Worm (Caenorhabditis elegans): ENCODE data around the gene srx-122.

srx-122 gene

DNA sequence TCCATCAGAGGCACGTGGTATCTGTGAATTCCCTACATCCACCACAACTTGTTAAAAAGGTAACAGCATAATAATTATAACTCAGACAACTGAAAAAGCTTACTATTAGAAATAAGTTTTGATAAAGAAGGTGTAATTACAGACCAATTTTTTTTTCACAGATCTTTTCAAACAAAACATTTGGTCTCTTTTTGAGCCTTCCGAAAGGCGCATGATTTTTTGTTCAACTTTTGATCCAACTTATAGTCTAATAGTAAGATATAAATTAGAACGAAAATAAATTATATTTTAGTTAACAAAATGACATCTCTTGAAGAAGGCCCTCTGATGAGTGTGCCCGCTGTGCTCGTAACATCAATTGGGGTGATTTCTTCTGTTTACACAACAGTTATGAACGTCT, 10.5 kb upstream of the srx-122 start, which contains the start of gene srbc-3:
srbc-3 (plus strand) TSS at position 301 of the 400 bp plus-strand sequence.
- TF ChIP-seq pqm-1 (tag; optimal IDR thresholded peaks at IDR 0.05) (no peak), unc-62 (GFP tag; optimal IDR thresholded peaks at IDR 0.05) (no peak), nhr-85 (tag) (peak; percentile 2)

DNA sequence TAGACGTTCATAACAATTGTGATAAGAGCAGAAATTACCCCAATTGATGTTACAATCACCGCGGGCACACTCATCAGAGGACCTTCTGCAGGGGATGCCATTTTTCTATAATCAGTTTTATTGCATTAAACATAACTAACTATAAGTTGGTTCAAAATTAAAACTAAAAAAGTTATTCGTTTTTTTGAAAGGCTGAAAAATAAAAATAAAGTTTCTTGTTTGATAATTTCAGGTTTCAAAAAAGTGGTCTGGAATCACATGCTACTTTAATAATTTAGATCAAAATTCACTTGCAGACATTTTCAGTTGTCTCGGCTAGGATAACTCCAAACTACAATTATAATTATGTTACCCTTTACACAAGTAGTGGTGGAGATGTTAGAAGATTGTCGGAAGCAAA, 4.2 kb upstream of the srx-122 start, which contains the start of gene srbc-1:
srbc-1 (minus strand) TSS at position 101 of the 400 bp plus-strand sequence.
- TF ChIP-seq unc-86 (tag; optimal IDR thresholded peaks at IDR 0.05) (no peak), ceh-63 (GFP tag; optimal IDR thresholded peaks at IDR 0.05) (no peak)

DNA sequence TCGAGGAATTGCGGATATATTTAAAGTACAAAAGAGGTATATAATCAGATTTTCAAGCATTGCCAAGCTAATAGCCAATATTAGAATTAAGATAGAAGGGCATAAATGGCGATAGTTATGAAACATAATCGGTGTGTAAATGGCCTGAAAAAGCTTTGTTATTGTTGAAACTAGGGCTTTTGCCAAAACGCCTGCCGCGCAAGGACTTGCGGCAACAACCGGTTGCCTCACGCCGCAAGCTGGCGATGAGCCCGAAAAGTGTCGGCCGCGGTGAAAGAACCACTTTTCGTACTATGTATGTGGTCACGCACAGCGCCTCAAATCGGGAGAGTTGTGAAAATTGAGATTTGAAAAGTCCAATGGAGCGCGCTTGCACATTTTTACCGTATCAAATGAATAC, 1.8 kb upstream of the srx-122 start:
- TF ChIP-seq nhr-90 (tag; optimal IDR thresholded peaks at IDR 0.05; ENCODE audit: poor library complexity) (no peak), ama-1 (optimal IDR thresholded peaks at IDR 0.05) (no peak), unc-62 (GFP tag; optimal IDR thresholded peaks at IDR 0.05) (no peak), jun-1 (tag; optimal IDR thresholded peaks at IDR 0.05) (no peak), pqm-1 (tag; optimal IDR thresholded peaks at IDR 0.05) (no peak), nhr-71 (tag; optimal IDR thresholded peaks at IDR 0.05) (no peak), nhr-84 (tag; optimal IDR thresholded peaks at IDR 0.05) (no peak)

DNA sequence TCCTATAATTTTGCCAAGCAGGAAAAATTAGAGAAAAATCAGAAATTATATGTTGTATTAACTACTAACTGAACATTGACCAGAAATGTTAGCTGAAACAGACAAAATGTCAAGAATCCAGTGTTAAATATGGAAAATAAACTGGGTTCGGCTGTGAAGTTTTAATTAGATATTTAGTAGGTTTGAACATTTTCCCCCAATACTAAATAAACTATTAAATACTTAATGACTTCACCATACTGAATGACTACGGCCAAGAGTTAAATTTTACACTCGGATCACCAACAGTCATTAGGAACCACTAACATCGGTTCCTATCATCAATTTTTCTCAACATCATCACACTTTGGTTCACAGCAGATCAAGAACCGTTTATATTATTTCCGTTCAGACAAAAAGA, 2.3 kb downstream of the srx-122 start:
- TF ChIP-seq sox-4 (tag; optimal IDR thresholded peaks at IDR 0.05) (no peak), mep-1 (tag; optimal IDR thresholded peaks at IDR 0.05) (no peak), rnt-1 (tag; optimal IDR thresholded peaks at IDR 0.05) (no peak), C04F5.9 (tag; optimal IDR thresholded peaks at IDR 0.05) (no peak), mab-9 (GFP tag; IDR thresholded peaks at IDR 0.05) (no peak), irx-1 (tag; optimal IDR thresholded peaks at IDR 0.05) (no peak), fos-1 (tag; optimal IDR thresholded peaks at IDR 0.05) (no peak), F16B12.6 (tag; optimal IDR thresholded peaks at IDR 0.05) (no peak), fkh-10 (GFP tag; optimal IDR thresholded peaks at IDR 0.05) (no peak), elt-2 (tag; optimal IDR thresholded peaks at IDR 0.05) (no peak), unc-86 (tag; optimal IDR thresholded peaks at IDR 0.05) (no peak), blmp-1 (tag; optimal IDR thresholded peaks at IDR 0.05) (no peak), sptf-1 (tag; optimal IDR thresholded peaks at IDR 0.05) (no peak), nhr-237 (tag; optimal IDR thresholded peaks at IDR 0.05) (no peak), lsy-2 (tag; optimal IDR thresholded peaks at IDR 0.05) (no peak), nhr-20 (tag; optimal IDR thresholded peaks at IDR 0.05) (no peak), C16A3.4 (tag; optimal IDR thresholded peaks at IDR 0.05) (no peak), nhr-47 (tag; optimal IDR thresholded peaks at IDR 0.05) (no peak), isw-1 (GFP tag; IDR thresholded peaks at IDR 0.05) (no peak)

DNA sequence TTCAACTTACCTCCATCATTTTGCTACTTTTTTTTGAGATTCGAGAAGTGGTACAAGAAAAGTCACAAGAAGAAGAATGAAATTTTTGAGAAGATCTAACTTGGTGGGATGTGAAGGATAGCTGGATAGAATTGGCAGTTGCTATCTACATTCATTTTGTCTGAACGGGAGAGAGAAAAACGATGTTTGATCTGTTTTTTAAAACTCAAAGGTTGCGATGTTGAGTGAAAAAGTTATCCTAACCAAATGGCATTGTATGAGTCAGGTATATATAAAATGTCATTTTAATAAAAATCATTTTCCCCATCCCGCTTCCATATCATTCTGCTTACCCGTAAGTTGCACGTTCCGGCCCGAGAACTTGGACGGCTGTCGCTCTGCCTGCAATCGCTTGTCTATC, 8.4 kb downstream of the srx-122 start, which contains the start of gene F35F10.6:
F35F10.6 (minus strand) TSS at position 101 of the 400 bp plus-strand sequence.
- no peak for TF ChIP-seq egl-27 (tag; optimal IDR thresholded peaks at IDR 0.05)
- TF ChIP-seq alr-1 (tag; optimal IDR thresholded peaks at IDR 0.05; ENCODE audit: borderline replicate concordance) = no peak
- no peak for TF ChIP-seq unc-130 (tag; optimal IDR thresholded peaks at IDR 0.05)
- TF ChIP-seq grh-1 (GFP tag; IDR thresholded peaks at IDR 0.05) = no peak
- TF ChIP-seq nhr-237 (tag; optimal IDR thresholded peaks at IDR 0.05) = no peak
- TF ChIP-seq unc-30 (tag; optimal IDR thresholded peaks at IDR 0.05) = no peak
- TF ChIP-seq pqm-1 (tag; optimal IDR thresholded peaks at IDR 0.05) = no peak
- no peak for TF ChIP-seq swsn-7 (tag; optimal IDR thresholded peaks at IDR 0.05)
- TF ChIP-seq hlh-17 (GFP tag; optimal IDR thresholded peaks at IDR 0.05; ENCODE audit: borderline replicate concordance) = no peak

DNA sequence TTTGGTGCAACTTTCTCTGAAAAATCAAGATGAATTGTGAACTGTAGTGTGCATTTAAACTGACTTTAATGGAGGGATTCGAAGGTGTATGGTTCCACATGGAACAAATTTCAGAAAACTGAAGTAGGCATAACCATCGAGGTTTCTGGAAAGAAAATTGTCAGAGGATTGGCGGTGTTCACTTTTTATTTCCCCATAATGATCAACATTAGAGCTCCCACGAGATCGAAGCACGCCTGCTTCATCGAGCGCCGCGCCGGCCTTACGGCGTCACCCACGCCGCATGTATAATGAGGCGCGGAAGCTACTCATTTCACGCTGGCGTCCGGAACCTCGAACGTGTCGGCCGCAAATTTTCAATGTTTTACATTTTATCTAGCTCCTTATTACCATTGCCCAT, 9.5 kb downstream of the srx-122 start:
- TF ChIP-seq alr-1 (tag; optimal IDR thresholded peaks at IDR 0.05; ENCODE audit: borderline replicate concordance) (no peak), ceh-8 (GFP tag; optimal IDR thresholded peaks at IDR 0.05) (no peak), dsc-1 (tag; optimal IDR thresholded peaks at IDR 0.05) (no peak), pqm-1 (tag; optimal IDR thresholded peaks at IDR 0.05) (no peak), dpl-1 (GFP tag; optimal IDR thresholded peaks at IDR 0.05) (no peak), fkh-4 (tag; optimal IDR thresholded peaks at IDR 0.05; ENCODE audit: borderline replicate concordance) (no peak), unc-130 (tag; optimal IDR thresholded peaks at IDR 0.05) (no peak), C34B4.2 (tag; optimal IDR thresholded peaks at IDR 0.05) (no peak), vab-15 (tag; optimal IDR thresholded peaks at IDR 0.05) (no peak), nhr-71 (tag; optimal IDR thresholded peaks at IDR 0.05) (no peak), C04F5.9 (tag; optimal IDR thresholded peaks at IDR 0.05) (no peak), lin-35 (GFP tag; optimal IDR thresholded peaks at IDR 0.05) (no peak), lsy-2 (tag; optimal IDR thresholded peaks at IDR 0.05) (no peak), egl-27 (tag; optimal IDR thresholded peaks at IDR 0.05) (no peak), lir-3 (tag; optimal IDR thresholded peaks at IDR 0.05; ENCODE audit: poor library complexity) (no peak), lin-14 (GFP tag; optimal IDR thresholded peaks at IDR 0.05) (no peak)

Measured in whole organism, L1 larva.